Worm (Caenorhabditis elegans): ENCODE results near the gene srh-75.

Gene srh-75

DNA sequence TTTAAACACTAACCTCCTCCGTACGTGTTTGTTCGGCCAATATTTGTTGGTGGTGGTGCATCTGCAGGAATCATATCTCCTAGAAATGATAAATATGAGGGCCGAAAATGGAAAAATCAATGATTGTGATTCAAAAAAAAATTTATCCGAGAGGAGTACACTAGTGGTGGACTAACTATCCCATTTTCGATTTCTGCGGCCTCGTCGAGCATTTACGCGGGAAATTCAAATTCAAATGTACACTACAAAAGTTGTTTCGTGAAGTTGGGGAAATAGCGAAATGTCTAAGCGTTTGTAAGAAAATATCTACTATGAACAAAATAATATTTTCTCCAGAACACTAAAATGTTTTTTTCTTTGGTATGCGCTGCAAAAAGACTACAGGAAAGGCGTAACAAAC is 27.6 kb downstream of the srh-75 start (continued):
- TF ChIP-seq ZK185.1 (tag; optimal IDR thresholded peaks at IDR 0.05; ENCODE audit: poor library complexity, severe bottlenecking) (peak; percentile 83), B0019.2 (GFP tag; conservative IDR thresholded peaks at IDR 0.05) (0 out of 2 replicates have a peak, but pooled peaks have one; percentile 23), hmg-20 (GFP tag; IDR thresholded peaks at IDR 0.05) (0 out of 2 replicates have a peak, but pooled peaks have one; percentile 49), F10E7.11 (tag; optimal IDR thresholded peaks at IDR 0.05) (no peak), rec-8 (tag; optimal IDR thresholded peaks at IDR 0.05) (peak; percentile 14 to 26), ceh-27 (GFP tag; optimal IDR thresholded peaks at IDR 0.05) (peak; percentile 56), D2030.7 (GFP tag; IDR thresholded peaks at IDR 0.05) (peak; percentile 41; the same call in 1 of the 2 replicates), aptf-3 (GFP tag; IDR thresholded peaks at IDR 0.05) (no peak), hlh-12 (tag; optimal IDR thresholded peaks at IDR 0.05) (no peak), ceh-79 (tag; optimal IDR thresholded peaks at IDR 0.05) (no peak), pha-4 (tag; optimal IDR thresholded peaks at IDR 0.05) (no peak), bed-2 (GFP tag; IDR thresholded peaks at IDR 0.05) (0 out of 2 replicates have a peak, but pooled peaks have one; percentile 57)

DNA sequence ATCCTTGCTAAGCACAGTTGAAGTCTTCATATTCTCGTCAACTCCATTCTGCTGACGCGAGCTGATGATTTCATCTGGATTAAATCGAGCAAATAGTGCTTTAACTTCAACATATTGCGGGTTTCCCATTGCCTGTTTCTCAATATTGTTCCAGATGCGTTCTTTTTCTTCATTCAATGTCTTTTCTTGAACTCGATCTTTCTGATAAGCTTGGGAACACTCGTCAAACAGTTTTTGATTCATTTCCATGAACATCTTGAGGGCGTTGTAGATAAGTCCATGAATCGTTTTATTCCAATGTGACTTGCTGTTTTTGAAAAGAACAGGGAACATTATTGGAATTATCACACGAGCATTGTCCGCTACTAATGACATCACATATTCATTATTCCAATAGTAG is 29.2 kb downstream of the srh-75 start:
- no peak for TF ChIP-seq lin-40 (tag; optimal IDR thresholded peaks at IDR 0.05)
- TF ChIP-seq die-1 (tag; optimal IDR thresholded peaks at IDR 0.05): no peak
- no peak for TF ChIP-seq nhr-120 (GFP tag; IDR thresholded peaks at IDR 0.05)
- no peak for TF ChIP-seq F55B11.4 (tag; optimal IDR thresholded peaks at IDR 0.05; ENCODE audit: borderline replicate concordance, insufficient read depth)
- no peak for TF ChIP-seq B0261.1 (tag; optimal IDR thresholded peaks at IDR 0.05)
- no peak for TF ChIP-seq madf-3 (GFP tag; IDR thresholded peaks at IDR 0.05)
- TF ChIP-seq ZK185.1 (tag; optimal IDR thresholded peaks at IDR 0.05; ENCODE audit: poor library complexity, severe bottlenecking): no peak

DNA sequence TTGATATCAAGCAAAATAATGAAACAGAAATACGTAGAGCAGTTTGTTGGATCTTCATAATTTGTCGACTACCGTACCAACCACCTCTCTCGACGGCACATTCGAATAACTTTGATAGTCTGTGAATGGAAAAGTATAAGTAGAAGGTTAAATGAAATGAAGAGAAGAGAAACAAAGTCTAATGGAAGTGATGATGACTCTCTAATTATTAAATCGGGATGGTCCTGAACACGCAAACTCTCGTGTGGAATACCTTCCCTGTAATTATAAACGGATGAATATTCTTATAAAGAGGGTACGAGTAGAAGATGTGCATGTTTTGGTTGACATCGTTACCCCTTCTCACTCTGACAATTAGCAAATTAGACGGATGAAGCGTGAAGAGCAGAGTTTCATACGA is 34.1 kb downstream of the srh-75 start, which contains the start of the genes C13G3.12 and hot-6:
TSS of gene C13G3.12 (minus strand) at position 101 of the 400 bp plus-strand sequence.
TSS of gene hot-6 (minus strand) at position 121 of the 400 bp plus-strand sequence.
- TF ChIP-seq unc-130 (GFP tag; optimal IDR thresholded peaks at IDR 0.05) (no peak), ztf-6 (GFP tag; IDR thresholded peaks at IDR 0.05) (no peak), Y53G8AR.9 (GFP tag; conservative IDR thresholded peaks at IDR 0.05) (no peak), pbrm-1 (GFP tag; IDR thresholded peaks at IDR 0.05) (no peak), hrde-1 (tag; optimal IDR thresholded peaks at IDR 0.05; ENCODE audit: borderline replicate concordance) (no peak), tlf-1 (GFP tag; optimal IDR thresholded peaks at IDR 0.05) (no peak), hlh-12 (tag; optimal IDR thresholded peaks at IDR 0.05) (no peak), lin-35 (GFP tag; optimal IDR thresholded peaks at IDR 0.05) (no peak), dpl-1 (GFP tag; optimal IDR thresholded peaks at IDR 0.05) (no peak), hmg-1.2 (GFP tag; IDR thresholded peaks at IDR 0.05) (no peak), somi-1 (GFP tag; optimal IDR thresholded peaks at IDR 0.05) (no peak), Y79H2A.3 (GFP tag; conservative IDR thresholded peaks at IDR 0.05) (no peak), ceh-40 (GFP tag; IDR thresholded peaks at IDR 0.05) (no peak), F57A8.1 (GFP tag; optimal IDR thresholded peaks at IDR 0.05) (no peak), ztf-22 (GFP tag; optimal IDR thresholded peaks at IDR 0.05) (no peak), ztf-25 (GFP tag; IDR thresholded peaks at IDR 0.05) (no peak), ztf-3 (GFP tag; optimal IDR thresholded peaks at IDR 0.05) (no peak), D2030.7 (GFP tag; IDR thresholded peaks at IDR 0.05) (no peak)
